Worm (Caenorhabditis elegans): ENCODE results near the gene rpn-13.

DNA sequence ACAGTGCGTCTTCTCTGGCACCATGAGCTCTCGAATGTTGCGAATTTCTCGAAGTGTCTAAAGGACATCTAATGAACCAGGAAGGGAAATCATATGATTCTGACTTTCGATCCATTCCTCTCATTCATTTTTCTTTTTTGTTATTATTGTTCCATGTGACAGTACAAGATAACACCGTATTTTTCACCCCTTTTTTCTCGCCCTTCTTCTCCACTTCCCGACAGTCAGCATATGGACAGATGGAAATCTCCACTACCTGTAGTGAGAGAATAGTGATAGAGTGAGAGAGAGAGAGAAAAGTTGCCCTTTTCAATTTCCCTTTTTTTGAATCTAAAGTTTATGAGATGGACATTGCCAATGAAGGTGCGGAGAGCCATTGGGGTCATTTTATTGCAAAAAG is 19.1 kb upstream of the rpn-13 start:
- TF ChIP-seq dve-1 (tag; optimal IDR thresholded peaks at IDR 0.05) (no peak), ceh-14 (tag; optimal IDR thresholded peaks at IDR 0.05) (no peak), nhr-232 (tag; optimal IDR thresholded peaks at IDR 0.05) (no peak), F13H6.1 (tag; optimal IDR thresholded peaks at IDR 0.05) (no peak), che-1 (tag; optimal IDR thresholded peaks at IDR 0.05) (no peak)

Data from whole organism, late embryonic.